Worm (Caenorhabditis elegans) whole organism, L2 larva: ENCODE results near the gene cpr-5.

Source experiments
- egl-27 ChIP-seq: sonication (generic microtip); optimal IDR thresholded peaks from 3 replicates; lab custom pipeline; 2017; ENCODE audit warnings: missing biosample characterization, missing genetic modification reagents, missing genetic modification characterization
- nhr-10 ChIP-seq: sonication (generic microtip); optimal IDR thresholded peaks from 2 replicates; lab custom pipeline; 2017; ENCODE audit warnings: missing biosample characterization, missing genetic modification characterization
- nhr-23 ChIP-seq: fragments of 150-350 bp; optimal IDR thresholded peaks from 2 replicates; lab custom pipeline; 2014; ENCODE audit warnings: missing biosample characterization, missing genetic modification reagents, missing genetic modification characterization
- sma-3 ChIP-seq: sonication (generic microtip); optimal IDR thresholded peaks from 2 replicates; lab custom pipeline; 2016; ENCODE audit warnings: missing genetic modification reagents, missing genetic modification characterization, missing compliant biosample characterization
- snpc-4 ChIP-seq: fragments of 150-350 bp; optimal IDR thresholded peaks from 2 replicates; lab custom pipeline; 2014; ENCODE audit warnings: missing biosample characterization, missing genetic modification characterization
- unc-55 ChIP-seq: fragments of 150-350 bp; sonication (generic microtip); optimal IDR thresholded peaks from 3 replicates; lab custom pipeline; 2014; ENCODE audit warnings: missing biosample characterization, missing genetic modification reagents, missing genetic modification characterization

DNA sequence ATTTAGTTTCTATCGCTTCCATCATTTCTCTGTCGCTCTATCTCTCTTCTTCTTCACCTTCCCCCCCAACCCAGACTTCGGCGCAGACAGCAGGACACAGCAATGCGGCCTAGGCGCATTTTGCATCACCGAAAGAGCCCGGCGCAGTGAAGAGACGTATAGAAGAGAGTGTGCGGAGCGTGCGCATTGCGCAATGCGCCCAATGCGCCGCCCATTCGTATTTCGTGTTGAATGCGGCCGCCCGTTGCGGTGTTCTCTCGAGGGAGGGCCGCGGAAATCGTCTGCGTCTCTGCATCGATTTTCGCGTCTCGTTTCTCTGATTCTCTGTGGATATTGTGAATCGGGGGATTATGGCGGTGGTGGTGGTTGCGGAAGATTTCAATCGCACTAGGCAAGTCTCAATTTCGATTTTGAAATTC, 17.5 kb upstream of the cpr-5 start:
- peak; percentile 95 for TF ChIP-seq egl-27 (tag; lab: Kevin White, UChicago)
- TF ChIP-seq nhr-23 (tag; lab: Kevin White, UChicago): no peak
- peak; percentile 98 for TF ChIP-seq unc-55 (GFP tag; lab: Kevin White, UChicago)
- TF ChIP-seq nhr-10: peak; percentile 93
- peak; percentile 79 for TF ChIP-seq snpc-4 (tag; lab: Kevin White, UChicago)
- TF ChIP-seq sma-3: peak; percentile 98
